Fruit fly (Drosophila melanogaster) whole organism, embryonic: Measurements from ENCODE around the gene CG13024.

ENCODE experiments used
- Atf3 ChIP-seq: fragments of 200-800 bp; sonication (Bioruptor generic); optimal IDR thresholded peaks from 3 replicates; lab custom pipeline; 2016; ENCODE audit warnings: missing biosample characterization, missing genetic modification characterization
- Blimp-1 ChIP-seq: fragments of 200-800 bp; sonication (Bioruptor generic); optimal IDR thresholded peaks from 3 replicates; lab custom pipeline; 2018; ENCODE audit warnings: missing biosample characterization, missing genetic modification characterization, mild to moderate bottlenecking, moderate library complexity, missing genetic modification reagents
- CG10267 ChIP-seq: fragments of 200-800 bp; sonication (Bioruptor generic); optimal IDR thresholded peaks from 2 replicates; lab custom pipeline; 2018; ENCODE audit warnings: missing biosample characterization, mild to moderate bottlenecking, missing genetic modification characterization, moderate library complexity
- CG11695 ChIP-seq: fragments of 200-800 bp; sonication (Bioruptor generic); IDR thresholded peaks from 3 replicates; pipeline ENCODE4 v1.3.6; 2022; ENCODE audit warnings: missing biosample characterization, missing genetic modification characterization
- CG11723 ChIP-seq: fragments of 200-800 bp; sonication (Bioruptor generic); optimal IDR thresholded peaks from 2 replicates; lab custom pipeline; 2017; ENCODE audit warnings: missing biosample characterization, mild to moderate bottlenecking, missing genetic modification characterization
- CG12391 ChIP-seq: fragments of 200-800 bp; sonication (Bioruptor generic); optimal IDR thresholded peaks from 3 replicates; lab custom pipeline; 2018; ENCODE audit warnings: missing biosample characterization, mild to moderate bottlenecking, missing genetic modification characterization, moderate library complexity
- CG14050 ChIP-seq: fragments of 200-800 bp; sonication (Bioruptor generic); IDR thresholded peaks from 3 replicates; pipeline ENCODE4 v1.3.6; 2022; ENCODE audit warnings: missing biosample characterization, missing genetic modification characterization
- CG14965 ChIP-seq: fragments of 200-800 bp; sonication (Bioruptor generic); optimal IDR thresholded peaks from 2 replicates; lab custom pipeline; 2016; ENCODE audit warnings: missing biosample characterization, missing genetic modification characterization, borderline replicate concordance
- CG18764 ChIP-seq: fragments of 200-800 bp; sonication (Bioruptor generic); optimal IDR thresholded peaks from 3 replicates; lab custom pipeline; 2016; ENCODE audit warnings: missing biosample characterization, missing genetic modification characterization
- CG2678 ChIP-seq: fragments of 200-800 bp; sonication (Bioruptor generic); optimal IDR thresholded peaks from 3 replicates; lab custom pipeline; 2019; ENCODE audit warnings: missing biosample characterization, mild to moderate bottlenecking, missing genetic modification characterization, moderate library complexity
- CG31224 ChIP-seq: fragments of 200-800 bp; sonication (Bioruptor generic); IDR thresholded peaks from 2 replicates; pipeline ENCODE4 v1.3.6; 2022; ENCODE audit warnings: missing biosample characterization, missing genetic modification characterization
- CG3163 ChIP-seq: fragments of 200-800 bp; sonication (Bioruptor generic); optimal IDR thresholded peaks from 3 replicates; lab custom pipeline; 2016; ENCODE audit warnings: missing biosample characterization, missing genetic modification characterization
- CG33557 ChIP-seq: fragments of 200-800 bp; sonication (Bioruptor generic); optimal IDR thresholded peaks from 2 replicates; lab custom pipeline; 2019; ENCODE audit warnings: missing biosample characterization, mild to moderate bottlenecking, missing genetic modification characterization, moderate library complexity
- CG34422 ChIP-seq: fragments of 200-800 bp; sonication (Bioruptor generic); IDR thresholded peaks from 3 replicates; pipeline ENCODE4 v1.3.6; 2022; ENCODE audit warnings: missing biosample characterization, missing genetic modification characterization
- CG4404 ChIP-seq: fragments of 200-800 bp; sonication (Bioruptor generic); IDR thresholded peaks from 2 replicates; pipeline ENCODE4 v1.3.6; 2022; ENCODE audit warnings: missing biosample characterization, missing genetic modification characterization
- CG6765 ChIP-seq: fragments of 200-800 bp; sonication (Bioruptor generic); optimal IDR thresholded peaks from 3 replicates; lab custom pipeline; 2017; ENCODE audit warnings: missing biosample characterization, mild to moderate bottlenecking, missing genetic modification characterization
- CG6791 ChIP-seq: fragments of 200-800 bp; sonication (Bioruptor generic); IDR thresholded peaks from 3 replicates; pipeline ENCODE4 v1.3.6; 2022; ENCODE audit warnings: missing biosample characterization, missing genetic modification characterization; ENCODE audit not compliant: partially characterized antibody
- CG8924 ChIP-seq: fragments of 200-800 bp; optimal IDR thresholded peaks from 3 replicates; lab custom pipeline; 2019; ENCODE audit warnings: missing biosample characterization, mild to moderate bottlenecking, missing genetic modification characterization, moderate library complexity
- CG9609 ChIP-seq: fragments of 200-800 bp; sonication (Bioruptor generic); optimal IDR thresholded peaks from 3 replicates; lab custom pipeline; 2016; ENCODE audit warnings: missing biosample characterization, missing genetic modification characterization
- CkIIα-i1 ChIP-seq: fragments of 200-800 bp; sonication (Bioruptor generic); IDR thresholded peaks from 2 replicates; pipeline ENCODE4 v1.3.6; 2022; ENCODE audit warnings: missing biosample characterization, missing genetic modification characterization
- Dll ChIP-seq: fragments of 200-800 bp; sonication (Bioruptor generic); IDR thresholded peaks from 4 replicates; pipeline ENCODE4 v1.3.6; 2022; ENCODE audit warnings: missing biosample characterization, missing genetic modification characterization; ENCODE audit not compliant: partially characterized antibody
- Fer1 ChIP-seq: fragments of 200-800 bp; sonication (Bioruptor generic); optimal IDR thresholded peaks from 2 replicates; lab custom pipeline; 2017; ENCODE audit warnings: missing biosample characterization, mild to moderate bottlenecking, missing genetic modification characterization
- Gug ChIP-seq: fragments of 200-800 bp; sonication (Bioruptor generic); IDR thresholded peaks from 4 replicates; pipeline ENCODE4 v1.3.6; 2022; ENCODE audit warnings: missing biosample characterization, missing genetic modification characterization
- HLH3B ChIP-seq: fragments of 200-800 bp; sonication (Bioruptor generic); IDR thresholded peaks from 2 replicates; pipeline ENCODE4 v1.3.6; 2022; ENCODE audit warnings: missing biosample characterization, missing genetic modification characterization
- HLH54F ChIP-seq: fragments of 200-800 bp; sonication (Bioruptor generic); optimal IDR thresholded peaks from 3 replicates; lab custom pipeline; 2016; ENCODE audit warnings: missing biosample characterization, missing genetic modification characterization
- MESR4 ChIP-seq: fragments of 200-800 bp; sonication (Bioruptor generic); optimal IDR thresholded peaks from 2 replicates; lab custom pipeline; 2018; ENCODE audit warnings: missing biosample characterization, mild to moderate bottlenecking, missing genetic modification characterization, moderate library complexity
- Meics ChIP-seq: fragments of 200-800 bp; sonication (Bioruptor generic); optimal IDR thresholded peaks from 2 replicates; lab custom pipeline; 2017; ENCODE audit warnings: missing biosample characterization, mild to moderate bottlenecking, missing genetic modification characterization
- Myb ChIP-seq: fragments of 200-800 bp; sonication (Bioruptor generic); optimal IDR thresholded peaks from 2 replicates; lab custom pipeline; 2016; ENCODE audit warnings: missing biosample characterization, missing genetic modification characterization
- NC2α ChIP-seq: fragments of 200-800 bp; sonication (Bioruptor generic); optimal IDR thresholded peaks from 2 replicates; lab custom pipeline; 2016; ENCODE audit warnings: missing biosample characterization, missing genetic modification characterization
- Ptx1 ChIP-seq: fragments of 200-800 bp; sonication (Bioruptor generic); IDR thresholded peaks from 2 replicates; pipeline ENCODE4 v1.3.6; 2022; ENCODE audit warnings: missing biosample characterization, missing genetic modification characterization
- Rfx ChIP-seq: fragments of 200-800 bp; sonication (Bioruptor generic); IDR thresholded peaks from 2 replicates; pipeline ENCODE4 v1.3.6; 2022; ENCODE audit warnings: missing biosample characterization, missing genetic modification characterization
- Sin3A ChIP-seq: fragments of >200 bp; optimal IDR thresholded peaks from 2 replicates; lab custom pipeline; 2018
- Sox102F ChIP-seq: fragments of 200-800 bp; sonication (Bioruptor generic); optimal IDR thresholded peaks from 2 replicates; lab custom pipeline; 2018; ENCODE audit warnings: missing biosample characterization, mild to moderate bottlenecking, missing genetic modification characterization, moderate library complexity
- YL-1 ChIP-seq: fragments of 200-800 bp; sonication (Bioruptor generic); optimal IDR thresholded peaks from 3 replicates; lab custom pipeline; 2017; ENCODE audit warnings: missing biosample characterization, mild to moderate bottlenecking, missing genetic modification characterization
- ab ChIP-seq: fragments of 200-800 bp; sonication (Bioruptor generic); optimal IDR thresholded peaks from 2 replicates; lab custom pipeline; 2016; ENCODE audit warnings: missing biosample characterization, missing genetic modification characterization
- ac ChIP-seq: fragments of 200-800 bp; sonication (Bioruptor generic); optimal IDR thresholded peaks from 3 replicates; lab custom pipeline; 2017; ENCODE audit warnings: missing biosample characterization, mild to moderate bottlenecking, missing genetic modification characterization
- bab2 ChIP-seq: fragments of 200-800 bp; sonication (Bioruptor generic); optimal IDR thresholded peaks from 2 replicates; lab custom pipeline; 2016; ENCODE audit warnings: missing biosample characterization, missing genetic modification characterization
- bcd ChIP-seq: fragments of 200-800 bp; sonication (Bioruptor generic); optimal IDR thresholded peaks from 2 replicates; lab custom pipeline; 2017; ENCODE audit warnings: missing biosample characterization, mild to moderate bottlenecking, missing genetic modification characterization
- danr ChIP-seq: fragments of 200-800 bp; sonication (Bioruptor generic); IDR thresholded peaks from 2 replicates; pipeline ENCODE4 v1.3.6; 2022; ENCODE audit warnings: missing biosample characterization, missing genetic modification characterization
- dati ChIP-seq: fragments of 200-800 bp; sonication (Bioruptor generic); IDR thresholded peaks from 2 replicates; pipeline ENCODE4 v1.3.6; 2022; ENCODE audit warnings: missing biosample characterization, missing genetic modification characterization
- gt ChIP-seq: fragments of 200-800 bp; sonication (Bioruptor generic); IDR thresholded peaks from 2 replicates; pipeline ENCODE4 v1.3.6; 2022; ENCODE audit warnings: missing biosample characterization, missing genetic modification characterization
- her ChIP-seq: fragments of 200-800 bp; sonication (Bioruptor generic); optimal IDR thresholded peaks from 2 replicates; lab custom pipeline; 2016; ENCODE audit warnings: missing biosample characterization, missing genetic modification characterization
- lilli ChIP-seq: fragments of 200-800 bp; sonication (Bioruptor generic); optimal IDR thresholded peaks from 3 replicates; lab custom pipeline; 2016; ENCODE audit warnings: missing biosample characterization, missing genetic modification characterization
- lola ChIP-seq, 3 experiments: fragments of >200 bp in 2 of 3; fragments of 200-800 bp in 1 of 3; sonication (Bioruptor generic) in 1 of 3; optimal IDR thresholded peaks; 2 replicates each; lab custom pipeline; 2017 to 2019; ENCODE audit warnings: missing biosample characterization in 3 of 3, missing genetic modification characterization in 3 of 3, mild to moderate bottlenecking in 1 of 3, moderate library complexity in 1 of 3
- pho ChIP-seq: fragments of 200-800 bp; sonication (Bioruptor generic); optimal IDR thresholded peaks from 2 replicates; lab custom pipeline; 2016; ENCODE audit warnings: missing biosample characterization, missing genetic modification characterization
- rib ChIP-seq: fragments of 200-800 bp; sonication (Bioruptor generic); IDR thresholded peaks from 2 replicates; pipeline ENCODE4 v1.3.6; 2022; ENCODE audit warnings: missing biosample characterization, missing genetic modification characterization
- run ChIP-seq: fragments of 200-800 bp; sonication (Bioruptor generic); optimal IDR thresholded peaks from 3 replicates; lab custom pipeline; 2018; ENCODE audit warnings: missing biosample characterization, mild to moderate bottlenecking, missing genetic modification characterization
- tap ChIP-seq: fragments of 200-800 bp; optimal IDR thresholded peaks from 3 replicates; lab custom pipeline; 2019; ENCODE audit warnings: missing biosample characterization, mild to moderate bottlenecking, missing genetic modification characterization, moderate library complexity
- tna ChIP-seq: fragments of 200-800 bp; sonication (Bioruptor generic); IDR thresholded peaks from 2 replicates; pipeline ENCODE4 v1.3.6; 2022; ENCODE audit warnings: missing biosample characterization, missing genetic modification characterization; ENCODE audit not compliant: partially characterized antibody

Gene CG13024

dm6 chr3L:16805806-16806719 is 22.8 kb downstream of the CG13024 start (continued):
- TF ChIP-seq HLH3B (GFP tag; lab: Robert Waterston, UW), result no peak
- TF ChIP-seq pho (GFP tag; lab: Kevin White, UChicago), result peak; percentile 23
- peak; percentile 47 for TF ChIP-seq Sox102F (GFP tag; lab: Kevin White, UChicago)
- no peak for TF ChIP-seq MESR4 (GFP tag; lab: Kevin White, UChicago)
- no peak for TF ChIP-seq CG11723 (GFP tag; lab: Kevin White, UChicago)
- no peak; the same call in 1 of the 2 replicates for TF ChIP-seq rib
- TF ChIP-seq CG2678 (tag; lab: Kevin White, UChicago), result peak; percentile 73
- peak; percentile 44 for TF ChIP-seq bcd (GFP tag; lab: Kevin White, UChicago)
- TF ChIP-seq Sin3A (lab: Kevin White, UChicago), result no peak
- peak; percentile 56 for TF ChIP-seq HLH54F
- no peak for TF ChIP-seq NC2α (GFP tag; lab: Kevin White, UChicago)
- no peak for TF ChIP-seq YL-1 (GFP tag; lab: Kevin White, UChicago)
- peak; percentile 13 for TF ChIP-seq Meics
- no peak for TF ChIP-seq dati (GFP tag; lab: Robert Waterston, UW)
- no peak for TF ChIP-seq CG9609 (GFP tag; lab: Kevin White, UChicago)
- TF ChIP-seq Gug, result 0 out of 4 replicates have a peak, but pooled peaks have one; percentile 31
- no peak for TF ChIP-seq CkIIα-i1 (GFP tag; lab: Robert Waterston, UW)
- 0 out of 3 replicates have a peak, but pooled peaks have one; percentile 14 for TF ChIP-seq CG11695 (GFP tag; lab: Robert Waterston, UW)
- TF ChIP-seq CG34422 (GFP tag; lab: Robert Waterston, UW), result 0 out of 3 replicates have a peak, but pooled peaks have one; percentile 18
- no peak for TF ChIP-seq tna
- no peak for TF ChIP-seq Atf3 (GFP tag; lab: Kevin White, UChicago)
- no peak for TF ChIP-seq CG3163 (GFP tag; lab: Kevin White, UChicago)
- TF ChIP-seq CG18764 (GFP tag; lab: Kevin White, UChicago), result peak; percentile 5
- TF ChIP-seq ab (GFP tag; lab: Kevin White, UChicago), result no peak
- no peak for TF ChIP-seq CG4404 (GFP tag; lab: Robert Waterston, UW)
- no peak for TF ChIP-seq lola (GFP tag; optimal IDR thresholded peaks at IDR 0.05; lab: Kevin White, UChicago)
- no peak for TF ChIP-seq run
- TF ChIP-seq CG12391 (tag; lab: Kevin White, UChicago), result peak; percentile 52
- TF ChIP-seq her (GFP tag; lab: Kevin White, UChicago), result no peak
- TF ChIP-seq CG31224, result no peak
- TF ChIP-seq CG6765 (GFP tag; lab: Kevin White, UChicago), result no peak
- no peak for TF ChIP-seq CG14965 (GFP tag; lab: Kevin White, UChicago)
- peak; percentile 46 for TF ChIP-seq CG8924 (tag; lab: Kevin White, UChicago)
- TF ChIP-seq CG6791 (GFP tag; lab: Robert Waterston, UW), result no peak
- peak; percentile 52 for TF ChIP-seq bab2 (GFP tag; lab: Kevin White, UChicago)
- peak; percentile 50 for TF ChIP-seq lilli
- peak; percentile 75 for TF ChIP-seq Fer1 (GFP tag; lab: Kevin White, UChicago)
- TF ChIP-seq danr (GFP tag; lab: Robert Waterston, UW), result no peak
- no peak for TF ChIP-seq CG33557 (GFP tag; lab: Kevin White, UChicago)
- TF ChIP-seq CG10267, result peak; percentile 13
- TF ChIP-seq Rfx, result peak; percentile 4; the same call in 1 of the 2 replicates
- TF ChIP-seq tap (tag; lab: Kevin White, UChicago), result peak; percentile 29
- peak; percentile 51; the same call in 1 of the 2 replicates for TF ChIP-seq Ptx1
- TF ChIP-seq CG14050 (GFP tag; lab: Robert Waterston, UW), result peak; percentile 15; the same call in 2 of the 3 replicates
- TF ChIP-seq Blimp-1 (GFP tag; lab: Kevin White, UChicago), result peak; percentile 62
- no peak for TF ChIP-seq Dll (GFP tag; lab: Robert Waterston, UW)
- TF ChIP-seq ac, result no peak
- no peak for TF ChIP-seq gt (GFP tag; lab: Robert Waterston, UW)
- TF ChIP-seq Myb (GFP tag; lab: Kevin White, UChicago), result no peak
